Worm (Caenorhabditis elegans): ENCODE results near the gene Y75B8A.23.

Gene Y75B8A.23

DNA sequence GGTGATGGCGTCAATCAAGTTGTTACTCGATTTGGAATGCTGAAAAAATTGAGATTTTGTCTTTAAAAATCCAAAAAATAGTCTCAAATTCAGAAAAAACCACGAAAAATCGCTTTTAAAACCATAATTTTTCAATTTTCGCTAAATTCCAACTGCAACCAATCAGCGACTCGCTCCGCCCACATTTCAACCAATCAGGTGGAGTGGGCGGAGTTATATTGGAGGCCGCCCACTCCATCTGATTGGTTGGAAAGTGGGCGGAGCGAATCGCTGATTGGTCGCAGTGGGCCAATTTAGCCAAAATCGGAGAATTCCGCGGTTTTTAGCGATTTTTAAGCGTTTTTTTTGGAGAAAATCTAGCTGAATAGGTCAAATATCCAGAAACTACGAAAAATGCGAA lies 19.3 kb downstream of the Y75B8A.23 start:
- TF ChIP-seq tbx-8 (GFP tag; optimal IDR thresholded peaks at IDR 0.05), result no peak

DNA sequence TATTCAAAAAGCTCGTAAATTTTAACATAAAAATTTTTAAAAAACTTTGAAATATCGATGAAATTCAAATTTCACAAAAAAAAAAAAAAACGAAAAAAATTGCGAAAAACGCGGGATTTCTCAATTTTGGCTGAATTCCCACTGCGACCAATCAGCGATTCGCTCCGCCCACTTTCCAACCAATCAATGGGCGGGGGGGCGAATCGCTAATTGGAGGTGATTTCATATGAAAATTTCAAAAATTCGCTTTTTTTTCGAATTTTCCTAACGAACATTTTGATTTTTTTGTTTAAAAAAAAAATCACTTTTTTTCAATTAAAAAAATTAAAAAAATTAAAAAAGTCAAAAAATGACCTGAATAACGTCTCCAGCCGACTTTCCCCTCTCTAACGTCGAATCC lies 19.9 kb downstream of the Y75B8A.23 start:
- no peak for TF ChIP-seq lin-13 (tag; optimal IDR thresholded peaks at IDR 0.05)
- TF ChIP-seq mab-5 (tag; optimal IDR thresholded peaks at IDR 0.05), result no peak
- TF ChIP-seq ham-2 (GFP tag; optimal IDR thresholded peaks at IDR 0.05), result no peak
- no peak for TF ChIP-seq cnd-1 (tag; optimal IDR thresholded peaks at IDR 0.05)
- no peak for TF ChIP-seq ces-1 (GFP tag; optimal IDR thresholded peaks at IDR 0.05)
- TF ChIP-seq elt-1 (tag; optimal IDR thresholded peaks at IDR 0.05; ENCODE audit: borderline replicate concordance, insufficient read depth), result no peak
- no peak for TF ChIP-seq lsy-2 (tag; optimal IDR thresholded peaks at IDR 0.05)
- TF ChIP-seq nhr-28 (tag; optimal IDR thresholded peaks at IDR 0.05), result no peak
- no peak for TF ChIP-seq pha-4 (tag; optimal IDR thresholded peaks at IDR 0.05)
- TF ChIP-seq drap-1 (GFP tag; optimal IDR thresholded peaks at IDR 0.05), result no peak

DNA sequence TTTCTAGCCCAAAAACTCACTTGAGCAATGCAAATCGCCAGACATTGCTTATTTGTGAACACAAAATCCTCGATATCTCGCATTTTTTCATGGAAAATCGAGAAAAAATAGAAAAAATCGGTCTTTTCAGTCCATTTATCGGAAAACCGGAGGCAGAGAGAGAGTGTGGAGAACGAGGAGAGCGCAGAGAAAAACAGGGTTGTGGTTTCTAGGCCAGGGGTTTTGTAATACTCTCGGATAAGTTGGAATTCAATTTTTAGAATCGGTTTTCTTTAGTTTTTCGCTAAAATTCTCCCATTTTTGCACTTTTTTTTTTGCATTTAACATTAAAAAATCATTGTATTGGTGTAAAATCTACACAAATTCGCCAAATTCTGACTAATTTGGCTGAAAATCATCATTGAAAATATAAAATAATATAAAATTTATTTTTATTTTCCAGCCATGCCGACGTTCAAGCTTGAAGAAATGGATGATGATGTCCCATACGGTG lies 23.2 kb downstream of the Y75B8A.23 start, which contains the start of the genes Y75B8A.24 and Y75B8A.25:
TSS of gene Y75B8A.24 (minus strand) at position 155 of the 493 bp plus-strand sequence.
TSS of gene Y75B8A.25 (plus strand) at position 443 of the 493 bp plus-strand sequence.
- TF ChIP-seq mls-2 (tag; optimal IDR thresholded peaks at IDR 0.05), result no peak
- TF ChIP-seq unc-39 (tag; optimal IDR thresholded peaks at IDR 0.05), result no peak
- no peak for TF ChIP-seq flh-1 (GFP tag; optimal IDR thresholded peaks at IDR 0.05)
- TF ChIP-seq lin-32 (GFP tag; optimal IDR thresholded peaks at IDR 0.05), result no peak
- TF ChIP-seq ceh-83 (GFP tag; optimal IDR thresholded peaks at IDR 0.05), result no peak
- no peak for TF ChIP-seq sptf-1 (tag; optimal IDR thresholded peaks at IDR 0.05)
- no peak for TF ChIP-seq ham-2 (GFP tag; optimal IDR thresholded peaks at IDR 0.05)
- TF ChIP-seq ces-1 (GFP tag; optimal IDR thresholded peaks at IDR 0.05), result peak; percentile 76
- TF ChIP-seq hlh-1 (tag; optimal IDR thresholded peaks at IDR 0.05), result no peak
- TF ChIP-seq nhr-76 (tag; optimal IDR thresholded peaks at IDR 0.05), result no peak
- no peak for TF ChIP-seq unc-120 (tag; optimal IDR thresholded peaks at IDR 0.05; ENCODE audit: poor library complexity, severe bottlenecking)
- no peak for TF ChIP-seq ztf-11 (tag; optimal IDR thresholded peaks at IDR 0.05)
- TF ChIP-seq elt-3 (tag; optimal IDR thresholded peaks at IDR 0.05), result no peak
- TF ChIP-seq blmp-1 (tag; optimal IDR thresholded peaks at IDR 0.05), result no peak
- no peak for TF ChIP-seq tbx-8 (GFP tag; optimal IDR thresholded peaks at IDR 0.05)
- no peak for TF ChIP-seq sem-2 (GFP tag; optimal IDR thresholded peaks at IDR 0.05)
- no peak for TF ChIP-seq snpc-4 (tag; optimal IDR thresholded peaks at IDR 0.05)
- TF ChIP-seq unc-62 (GFP tag; optimal IDR thresholded peaks at IDR 0.05), result no peak
- TF ChIP-seq M03D4.4 (tag; optimal IDR thresholded peaks at IDR 0.05), result no peak
- peak; percentile 71 for TF ChIP-seq ceh-39 (tag; optimal IDR thresholded peaks at IDR 0.05)
- TF ChIP-seq lin-13 (tag; optimal IDR thresholded peaks at IDR 0.05), result peak; percentile 42
- TF ChIP-seq pha-4 (tag; optimal IDR thresholded peaks at IDR 0.05), result no peak
- TF ChIP-seq nhr-12 (tag; optimal IDR thresholded peaks at IDR 0.05), result no peak
- no peak for TF ChIP-seq elt-1 (tag; optimal IDR thresholded peaks at IDR 0.05; ENCODE audit: borderline replicate concordance, insufficient read depth)
- no peak for TF ChIP-seq mab-5 (tag; optimal IDR thresholded peaks at IDR 0.05)
- peak; percentile 19 for TF ChIP-seq lsy-2 (tag; optimal IDR thresholded peaks at IDR 0.05)
- TF ChIP-seq bed-3 (GFP tag; optimal IDR thresholded peaks at IDR 0.05), result no peak
- no peak for TF ChIP-seq cnd-1 (tag; optimal IDR thresholded peaks at IDR 0.05)
- TF ChIP-seq mep-1 (tag; optimal IDR thresholded peaks at IDR 0.05), result no peak
- no peak for TF ChIP-seq nhr-28 (tag; optimal IDR thresholded peaks at IDR 0.05)

DNA sequence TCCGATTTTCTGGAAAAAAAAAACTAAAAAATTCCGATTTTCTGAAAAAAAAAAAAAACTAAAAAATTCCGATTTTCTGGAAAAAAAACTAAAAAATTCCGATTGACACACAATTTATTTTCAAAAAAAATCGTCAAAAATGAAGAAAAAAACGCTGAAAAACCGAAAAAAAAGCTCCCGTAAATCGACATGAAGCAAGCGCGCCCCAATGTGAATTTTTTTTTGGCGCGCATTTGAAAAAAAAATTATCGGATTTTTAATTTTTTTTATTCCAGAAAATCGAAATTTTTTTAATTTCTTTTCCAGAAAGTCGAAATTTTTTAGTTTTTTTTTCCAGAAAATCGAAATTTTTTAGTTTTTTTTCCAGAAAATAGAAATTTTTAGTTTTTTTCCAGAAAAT lies 28.3 kb downstream of the Y75B8A.23 start:
- TF ChIP-seq sptf-1 (tag; optimal IDR thresholded peaks at IDR 0.05), result no peak
- TF ChIP-seq nhr-237 (tag; optimal IDR thresholded peaks at IDR 0.05), result no peak
- no peak for TF ChIP-seq ceh-83 (GFP tag; optimal IDR thresholded peaks at IDR 0.05)
- no peak for TF ChIP-seq M03D4.4 (tag; optimal IDR thresholded peaks at IDR 0.05)
- no peak for TF ChIP-seq ceh-39 (tag; optimal IDR thresholded peaks at IDR 0.05)
- TF ChIP-seq elt-3 (tag; optimal IDR thresholded peaks at IDR 0.05), result no peak
- TF ChIP-seq nhr-76 (tag; optimal IDR thresholded peaks at IDR 0.05), result no peak
- no peak for TF ChIP-seq mab-5 (tag; optimal IDR thresholded peaks at IDR 0.05)
- no peak for TF ChIP-seq bed-3 (GFP tag; optimal IDR thresholded peaks at IDR 0.05)
- no peak for TF ChIP-seq ces-1 (GFP tag; optimal IDR thresholded peaks at IDR 0.05)
- no peak for TF ChIP-seq nhr-28 (tag; optimal IDR thresholded peaks at IDR 0.05)
- TF ChIP-seq hlh-1 (tag; optimal IDR thresholded peaks at IDR 0.05), result no peak
- no peak for TF ChIP-seq mep-1 (tag; optimal IDR thresholded peaks at IDR 0.05)
- no peak for TF ChIP-seq drap-1 (GFP tag; optimal IDR thresholded peaks at IDR 0.05)
- no peak for TF ChIP-seq ham-2 (GFP tag; optimal IDR thresholded peaks at IDR 0.05)
